Fruit fly (Drosophila melanogaster) whole organism, embryonic: ENCODE measurements around the gene CG31548.

Experiments used
- Bdp1 ChIP-seq: fragments of 200-800 bp; sonication (Bioruptor generic); optimal IDR thresholded peaks from 3 replicates; lab custom pipeline; 2016; ENCODE audit warnings: missing biosample characterization, missing genetic modification characterization
- Blimp-1 ChIP-seq: fragments of 200-800 bp; sonication (Bioruptor generic); optimal IDR thresholded peaks from 3 replicates; lab custom pipeline; 2018; ENCODE audit warnings: missing biosample characterization, missing genetic modification characterization, mild to moderate bottlenecking, moderate library complexity, missing genetic modification reagents
- CG11398 ChIP-seq: fragments of 200-800 bp; sonication (Bioruptor generic); optimal IDR thresholded peaks from 2 replicates; lab custom pipeline; 2016; ENCODE audit warnings: missing biosample characterization, missing genetic modification characterization
- CG12769 ChIP-seq: fragments of 200-800 bp; sonication (Bioruptor generic); optimal IDR thresholded peaks from 2 replicates; lab custom pipeline; 2019; ENCODE audit warnings: missing biosample characterization, mild to moderate bottlenecking, missing genetic modification characterization, moderate library complexity
- CG15479 ChIP-seq: fragments of 200-800 bp; sonication (Bioruptor generic); optimal IDR thresholded peaks from 3 replicates; lab custom pipeline; 2019; ENCODE audit warnings: missing biosample characterization, mild to moderate bottlenecking, missing genetic modification characterization, moderate library complexity
- CG1603 ChIP-seq: fragments of 200-800 bp; sonication (Bioruptor generic); optimal IDR thresholded peaks from 2 replicates; lab custom pipeline; 2019; ENCODE audit warnings: missing biosample characterization, mild to moderate bottlenecking, missing genetic modification characterization, moderate library complexity
- CG17361 ChIP-seq: fragments of 200-800 bp; sonication (Bioruptor generic); IDR thresholded peaks from 3 replicates; pipeline ENCODE4 v1.3.6; 2022; ENCODE audit warnings: missing biosample characterization, missing genetic modification characterization
- CG2712 ChIP-seq: fragments of 200-800 bp; optimal IDR thresholded peaks from 3 replicates; lab custom pipeline; 2019; ENCODE audit warnings: missing biosample characterization, mild to moderate bottlenecking, missing genetic modification characterization, moderate library complexity
- CG5953 ChIP-seq: fragments of 200-800 bp; sonication (Bioruptor generic); IDR thresholded peaks from 2 replicates; pipeline ENCODE4 v1.3.6; 2022; ENCODE audit warnings: missing biosample characterization, missing genetic modification characterization
- CG8478 ChIP-seq: fragments of >200 bp; optimal IDR thresholded peaks from 2 replicates; lab custom pipeline; 2018
- CG9215 ChIP-seq: fragments of 200-800 bp; sonication (Bioruptor generic); IDR thresholded peaks from 2 replicates; pipeline ENCODE4 v1.3.6; 2022; ENCODE audit warnings: missing biosample characterization, missing genetic modification characterization
- CG9932 ChIP-seq: fragments of 200-800 bp; sonication (Bioruptor generic); IDR thresholded peaks from 2 replicates; pipeline ENCODE4 v1.3.6; 2022; ENCODE audit warnings: missing biosample characterization, missing genetic modification characterization
- D ChIP-seq, 2 experiments: fragments of 200-800 bp in 1 of 2; fragments of >200 bp in 1 of 2; sonication (Bioruptor generic) in 1 of 2; optimal IDR thresholded peaks; 2 replicates in 1 of 2; 3 replicates in 1 of 2; lab custom pipeline; 2017; ENCODE audit warnings: mild to moderate bottlenecking in 1 of 2, missing biosample characterization in 1 of 2, missing genetic modification characterization in 1 of 2, missing genetic modification reagents in 1 of 2
- Drgx ChIP-seq: fragments of 200-800 bp; sonication (Bioruptor generic); IDR thresholded peaks from 2 replicates; pipeline ENCODE4 v1.3.6; 2022; ENCODE audit warnings: missing biosample characterization, missing genetic modification characterization
- ERR ChIP-seq: fragments of 200-800 bp; sonication (Bioruptor generic); optimal IDR thresholded peaks from 2 replicates; lab custom pipeline; 2016; ENCODE audit warnings: missing biosample characterization, missing genetic modification characterization
- Ets65A ChIP-seq: fragments of 200-800 bp; sonication (Bioruptor generic); peaks from one replicate; lab custom pipeline; 2016; ENCODE audit warnings: missing biosample characterization, missing genetic modification characterization
- MBD-R2 ChIP-seq: fragments of 200-800 bp; sonication (Bioruptor generic); IDR thresholded peaks from 2 replicates; pipeline ENCODE4 v1.3.6; 2022; ENCODE audit warnings: missing biosample characterization, missing genetic modification characterization
- MESR4 ChIP-seq: fragments of 200-800 bp; sonication (Bioruptor generic); optimal IDR thresholded peaks from 2 replicates; lab custom pipeline; 2018; ENCODE audit warnings: missing biosample characterization, mild to moderate bottlenecking, missing genetic modification characterization, moderate library complexity
- Med ChIP-seq: fragments of 200-800 bp; sonication (Bioruptor generic); peaks from one replicate; lab custom pipeline; 2016; ENCODE audit warnings: missing biosample characterization, missing genetic modification characterization, mild to moderate bottlenecking, inconsistent platforms, moderate library complexity
- TFAM ChIP-seq: fragments of 200-800 bp; sonication (Bioruptor generic); optimal IDR thresholded peaks from 2 replicates; lab custom pipeline; 2017; ENCODE audit warnings: missing biosample characterization, missing genetic modification characterization, inconsistent platforms
- ab ChIP-seq: fragments of 200-800 bp; sonication (Bioruptor generic); optimal IDR thresholded peaks from 2 replicates; lab custom pipeline; 2016; ENCODE audit warnings: missing biosample characterization, missing genetic modification characterization
- cg ChIP-seq: fragments of 200-800 bp; sonication (Bioruptor generic); optimal IDR thresholded peaks from 3 replicates; lab custom pipeline; 2019; ENCODE audit warnings: missing biosample characterization, mild to moderate bottlenecking, missing genetic modification characterization, moderate library complexity
- corto ChIP-seq: fragments of 200-800 bp; sonication (Bioruptor generic); optimal IDR thresholded peaks from 2 replicates; lab custom pipeline; 2016; ENCODE audit warnings: missing biosample characterization, mild to moderate bottlenecking, missing genetic modification characterization, moderate library complexity
- dm ChIP-seq: fragments of 200-800 bp; sonication (Bioruptor generic); optimal IDR thresholded peaks from 3 replicates; lab custom pipeline; 2016; ENCODE audit warnings: missing biosample characterization, missing genetic modification characterization
- eve ChIP-seq, 2 experiments: fragments of >200 bp; optimal IDR thresholded peaks; 2 replicates each; lab custom pipeline; 2017; ENCODE audit warnings: missing biosample characterization in 2 of 2, missing genetic modification characterization in 2 of 2
- ftz-f1 ChIP-seq: fragments of 200-800 bp; sonication (Bioruptor generic); optimal IDR thresholded peaks from 2 replicates; lab custom pipeline; 2016; ENCODE audit warnings: missing biosample characterization, missing genetic modification characterization
- ham ChIP-seq: fragments of 200-800 bp; sonication (Bioruptor generic); IDR thresholded peaks from 2 replicates; pipeline ENCODE4 v1.3.6; 2022; ENCODE audit warnings: missing biosample characterization, missing genetic modification characterization
- hbn ChIP-seq: fragments of 200-800 bp; sonication (Bioruptor generic); IDR thresholded peaks from 2 replicates; pipeline ENCODE4 v1.3.6; 2022; ENCODE audit warnings: missing biosample characterization, missing genetic modification characterization; ENCODE audit not compliant: partially characterized antibody
- her ChIP-seq: fragments of 200-800 bp; sonication (Bioruptor generic); optimal IDR thresholded peaks from 2 replicates; lab custom pipeline; 2016; ENCODE audit warnings: missing biosample characterization, missing genetic modification characterization
- hkb ChIP-seq, 2 experiments: fragments of 200-800 bp in 1 of 2; fragments of >200 bp in 1 of 2; sonication (Bioruptor generic) in 1 of 2; IDR thresholded peaks in 1 of 2; optimal IDR thresholded peaks in 1 of 2; 2 replicates each; pipeline versions ENCODE4 v1.3.6 to Lab custom; 2017 to 2022; ENCODE audit warnings: missing biosample characterization in 1 of 2, missing genetic modification characterization in 1 of 2
- kah ChIP-seq: fragments of 200-800 bp; sonication (Bioruptor generic); optimal IDR thresholded peaks from 2 replicates; lab custom pipeline; 2018; ENCODE audit warnings: missing biosample characterization, mild to moderate bottlenecking, missing genetic modification characterization
- nerfin-2 ChIP-seq: fragments of 200-800 bp; sonication (Bioruptor generic); IDR thresholded peaks from 2 replicates; pipeline ENCODE4 v1.3.6; 2022; ENCODE audit warnings: missing biosample characterization, missing genetic modification characterization; ENCODE audit not compliant: partially characterized antibody
- rib ChIP-seq: fragments of 200-800 bp; sonication (Bioruptor generic); IDR thresholded peaks from 2 replicates; pipeline ENCODE4 v1.3.6; 2022; ENCODE audit warnings: missing biosample characterization, missing genetic modification characterization
- sens ChIP-seq: fragments of 200-800 bp; sonication (Bioruptor generic); peaks from one replicate; lab custom pipeline; 2016; ENCODE audit warnings: missing biosample characterization, missing genetic modification characterization
- tgo ChIP-seq: fragments of 200-800 bp; sonication (Bioruptor generic); IDR thresholded peaks from 3 replicates; pipeline ENCODE4 v1.3.6; 2022; ENCODE audit warnings: missing biosample characterization, missing genetic modification characterization
- tna ChIP-seq: fragments of 200-800 bp; sonication (Bioruptor generic); IDR thresholded peaks from 2 replicates; pipeline ENCODE4 v1.3.6; 2022; ENCODE audit warnings: missing biosample characterization, missing genetic modification characterization; ENCODE audit not compliant: partially characterized antibody
- toy ChIP-seq: fragments of 200-800 bp; sonication (Bioruptor generic); IDR thresholded peaks from 2 replicates; pipeline ENCODE4 v1.3.6; 2022; ENCODE audit warnings: missing biosample characterization, missing genetic modification characterization
- tx ChIP-seq: fragments of 200-800 bp; sonication (Bioruptor generic); optimal IDR thresholded peaks from 2 replicates; lab custom pipeline; 2016; ENCODE audit warnings: missing biosample characterization, missing genetic modification characterization
- zen ChIP-seq: fragments of 200-800 bp; sonication (Bioruptor generic); optimal IDR thresholded peaks from 3 replicates; lab custom pipeline; 2018; ENCODE audit warnings: missing biosample characterization, mild to moderate bottlenecking, missing genetic modification characterization, moderate library complexity

The CG31548 gene

dm6 chr3R:5647705-5648568 is 11.3 kb upstream of the CG31548 start (continued):
- TF ChIP-seq CG15479 (GFP tag; lab: Kevin White, UChicago) (peak; percentile 71), tgo (GFP tag; lab: Robert Waterston, UW) (no peak), CG9215 (GFP tag; lab: Robert Waterston, UW) (no peak), Med (GFP tag; lab: Kevin White, UChicago) (peak; percentile 79), eve (GFP tag; optimal IDR thresholded peaks at IDR 0.05; lab: Kevin White, UChicago) (no peak), ERR (GFP tag; lab: Kevin White, UChicago) (no peak), her (no peak), cg (GFP tag; lab: Kevin White, UChicago) (peak; percentile 98), CG5953 (no peak), CG17361 (GFP tag; lab: Robert Waterston, UW) (no peak), Bdp1 (GFP tag; lab: Kevin White, UChicago) (no peak), CG11398 (GFP tag; lab: Kevin White, UChicago) (no peak), Drgx (GFP tag; lab: Robert Waterston, UW) (peak; percentile 39; the same call in 1 of the 2 replicates), Ets65A (GFP tag; lab: Kevin White, UChicago) (peak; percentile 50), MBD-R2 (GFP tag; lab: Robert Waterston, UW) (0 out of 2 replicates have a peak, but pooled peaks have one; percentile 6), hbn (GFP tag; lab: Robert Waterston, UW) (no peak), tna (no peak), CG1603 (no peak), TFAM (no peak), dm (GFP tag; lab: Kevin White, UChicago) (peak; percentile 3), ab (GFP tag; lab: Kevin White, UChicago) (no peak), corto (GFP tag; lab: Kevin White, UChicago) (no peak), MESR4 (peak; percentile 86), sens (GFP tag; lab: Kevin White, UChicago) (peak; percentile 19), CG12769 (peak; percentile 53), D (optimal IDR thresholded peaks at IDR 0.05; lab: Kevin White, UChicago) (peak; percentile 46), D (GFP tag; optimal IDR thresholded peaks at IDR 0.05; lab: Kevin White, UChicago) (no peak), nerfin-2 (GFP tag; lab: Robert Waterston, UW) (0 out of 2 replicates have a peak, but pooled peaks have one; percentile 20), CG8478 (lab: Kevin White, UChicago) (peak; percentile 67), hkb (optimal IDR thresholded peaks at IDR 0.05; lab: Kevin White, UChicago) (no peak), hkb (GFP tag; IDR thresholded peaks at IDR 0.05; lab: Robert Waterston, UW) (peak; percentile 11; the same call in 1 of the 2 replicates), zen (peak; percentile 0), tx (GFP tag; lab: Kevin White, UChicago) (no peak), Blimp-1 (peak; percentile 16), kah (GFP tag; lab: Kevin White, UChicago) (peak; percentile 20), ftz-f1 (GFP tag; lab: Kevin White, UChicago) (no peak), CG2712 (tag; lab: Kevin White, UChicago) (no peak), CG9932 (GFP tag; lab: Robert Waterston, UW) (0 out of 2 replicates have a peak, but pooled peaks have one; percentile 6), rib (GFP tag; lab: Robert Waterston, UW) (peak; percentile 8)

dm6 chr3R:5643421-5643820 is 6.8 kb upstream of the CG31548 start:
- TF ChIP-seq ham (GFP tag; lab: Robert Waterston, UW) (no peak), toy (GFP tag; lab: Robert Waterston, UW) (no peak), Med (GFP tag; lab: Kevin White, UChicago) (peak; percentile 60)
